Worm (Caenorhabditis elegans) whole organism, young adult: Measurements from ENCODE around the gene pqn-10.
"Not testable (repeated sequence)": the region's sequence is repeated elsewhere in the genome, so short reads cannot be mapped to it uniquely, and the experiment has no call there.

Experiments used
- C06A6.2 ChIP-seq: fragments of 200-800 bp; sonication (Bioruptor generic); conservative IDR thresholded peaks from 2 replicates; pipeline ENCODE4 v1.3.6; 2022; ENCODE audit warnings: missing genetic modification characterization, missing compliant biosample characterization
- D2030.7 ChIP-seq: fragments of 200-800 bp; sonication (Bioruptor generic); IDR thresholded peaks from 2 replicates; pipeline ENCODE4 v1.3.6; 2022; ENCODE audit warnings: missing genetic modification reagents, missing genetic modification characterization, missing compliant biosample characterization
- F22D6.2 ChIP-seq: sonication (generic microtip); optimal IDR thresholded peaks from 2 replicates; lab custom pipeline; 2016; ENCODE audit warnings: mild to moderate bottlenecking, missing genetic modification characterization, missing compliant biosample characterization
- F33H1.4 ChIP-seq: fragments of 200-800 bp; sonication (Bioruptor generic); IDR thresholded peaks from 2 replicates; pipeline ENCODE4 v1.3.6; 2022; ENCODE audit warnings: missing genetic modification reagents, missing genetic modification characterization, missing compliant biosample characterization
- K12H6.12 ChIP-seq: fragments of 200-800 bp; sonication (Bioruptor generic); optimal IDR thresholded peaks from 2 replicates; lab custom pipeline; 2018; ENCODE audit warnings: mild to moderate bottlenecking, missing genetic modification characterization, missing compliant biosample characterization
- Y53G8AR.9 ChIP-seq: fragments of 200-800 bp; sonication (Bioruptor generic); conservative IDR thresholded peaks from 2 replicates; pipeline ENCODE4 v1.3.6; 2022; ENCODE audit warnings: missing genetic modification reagents, missing genetic modification characterization, missing compliant biosample characterization
- Y56A3A.18 ChIP-seq: fragments of 200-800 bp; sonication (Bioruptor generic); IDR thresholded peaks from 2 replicates; pipeline ENCODE4 v1.3.6; 2022; ENCODE audit warnings: missing genetic modification reagents, missing genetic modification characterization, missing compliant biosample characterization
- Y67H2A.10 ChIP-seq: fragments of 200-800 bp; sonication (Bioruptor generic); conservative IDR thresholded peaks from 2 replicates; pipeline ENCODE4 v1.3.6; 2022; ENCODE audit warnings: missing genetic modification reagents, missing genetic modification characterization, missing compliant biosample characterization
- Y95B8A.8 ChIP-seq: fragments of 200-800 bp; sonication (Bioruptor generic); IDR thresholded peaks from 2 replicates; pipeline ENCODE4 v1.3.6; 2022; ENCODE audit warnings: missing genetic modification reagents, missing genetic modification characterization, missing compliant biosample characterization
- ZK185.1 ChIP-seq: sonication (generic microtip); optimal IDR thresholded peaks from 2 replicates; lab custom pipeline; 2016; ENCODE audit warnings: mild to moderate bottlenecking, missing genetic modification characterization, missing compliant biosample characterization; ENCODE audit not compliant: poor library complexity, severe bottlenecking
- ceh-100 ChIP-seq: fragments of 200-800 bp; sonication (Bioruptor generic); IDR thresholded peaks from 2 replicates; pipeline ENCODE4 v1.3.6; 2022; ENCODE audit warnings: missing genetic modification reagents, missing genetic modification characterization, missing compliant biosample characterization
- ceh-27 ChIP-seq: fragments of 200-800 bp; sonication (Bioruptor generic); optimal IDR thresholded peaks from 2 replicates; lab custom pipeline; 2018; ENCODE audit warnings: mild to moderate bottlenecking, missing genetic modification characterization, moderate library complexity, missing compliant biosample characterization
- ceh-91 ChIP-seq: fragments of 200-800 bp; sonication (Bioruptor generic); IDR thresholded peaks from 2 replicates; pipeline ENCODE4 v1.3.6; 2022; ENCODE audit warnings: missing genetic modification reagents, missing genetic modification characterization, missing compliant biosample characterization
- dox-1 ChIP-seq: fragments of 200-800 bp; sonication (Bioruptor generic); IDR thresholded peaks from 2 replicates; pipeline ENCODE4 v1.3.6; 2022; ENCODE audit warnings: missing genetic modification reagents, missing genetic modification characterization, missing compliant biosample characterization
- dpl-1 ChIP-seq: fragments of 150-350 bp; optimal IDR thresholded peaks from 2 replicates; lab custom pipeline; 2014; ENCODE audit warnings: missing biosample characterization, missing genetic modification reagents, missing genetic modification characterization
- efl-1 ChIP-seq: fragments of 150-350 bp; optimal IDR thresholded peaks from 2 replicates; lab custom pipeline; 2014; ENCODE audit warnings: missing biosample characterization, missing genetic modification reagents, missing genetic modification characterization
- hmg-1.2 ChIP-seq: fragments of 200-800 bp; sonication (Bioruptor generic); IDR thresholded peaks from 2 replicates; pipeline ENCODE4 v1.3.6; 2022; ENCODE audit warnings: missing genetic modification reagents, missing genetic modification characterization, missing compliant biosample characterization
- hmg-20 ChIP-seq: fragments of 200-800 bp; sonication (Bioruptor generic); IDR thresholded peaks from 2 replicates; pipeline ENCODE4 v1.3.6; 2022; ENCODE audit warnings: missing genetic modification reagents, missing genetic modification characterization, missing compliant biosample characterization
- hrde-1 ChIP-seq: sonication (generic microtip); optimal IDR thresholded peaks from 2 replicates; lab custom pipeline; 2016; ENCODE audit warnings: missing genetic modification characterization, mild to moderate bottlenecking, missing compliant biosample characterization, moderate library complexity, missing genotype, missing genetic modification reagents, borderline replicate concordance
- hsf-1 ChIP-seq: fragments of 200-800 bp; sonication (Bioruptor generic); IDR thresholded peaks from 2 replicates; pipeline ENCODE4 v1.3.6; 2022; ENCODE audit warnings: missing genetic modification reagents, missing genetic modification characterization, missing compliant biosample characterization
- lin-26 ChIP-seq: fragments of 200-800 bp; sonication (Bioruptor generic); IDR thresholded peaks from 2 replicates; pipeline ENCODE4 v1.3.6; 2022; ENCODE audit warnings: missing genetic modification reagents, missing genetic modification characterization, missing compliant biosample characterization
- lin-35 ChIP-seq, 3 experiments: fragments of 150-350 bp in 2 of 3; sonication (generic microtip) in 1 of 3; optimal IDR thresholded peaks; 2 replicates each; lab custom pipeline; 2014 to 2018; ENCODE audit warnings: missing biosample characterization in 3 of 3, missing genetic modification characterization in 3 of 3, missing genetic modification reagents in 3 of 3
- lir-1 ChIP-seq: fragments of 200-800 bp; sonication (Bioruptor generic); conservative IDR thresholded peaks from 2 replicates; pipeline ENCODE4 v1.3.6; 2022; ENCODE audit warnings: missing genetic modification reagents, missing genetic modification characterization, missing compliant biosample characterization
- lsl-1 ChIP-seq: fragments of 200-800 bp; sonication (Bioruptor generic); optimal IDR thresholded peaks from 2 replicates; lab custom pipeline; 2018; ENCODE audit warnings: mild to moderate bottlenecking, missing genetic modification characterization, moderate library complexity, missing compliant biosample characterization
- madf-10 ChIP-seq: sonication (generic microtip); optimal IDR thresholded peaks from 2 replicates; lab custom pipeline; 2016; ENCODE audit warnings: mild to moderate bottlenecking, missing genetic modification characterization, missing compliant biosample characterization
- madf-6 ChIP-seq: fragments of 200-800 bp; sonication (Bioruptor generic); IDR thresholded peaks from 2 replicates; pipeline ENCODE4 v1.3.6; 2022; ENCODE audit warnings: missing genetic modification reagents, missing genetic modification characterization, missing compliant biosample characterization
- madf-8 ChIP-seq: fragments of 200-800 bp; sonication (Bioruptor generic); conservative IDR thresholded peaks from 2 replicates; pipeline ENCODE4 v1.3.6; 2022; ENCODE audit warnings: missing genetic modification reagents, missing genetic modification characterization, missing compliant biosample characterization
- rec-8 ChIP-seq, 2 experiments: sonication (generic microtip); optimal IDR thresholded peaks; 2 replicates each; lab custom pipeline; 2016; ENCODE audit warnings: mild to moderate bottlenecking in 2 of 2, missing genetic modification characterization in 2 of 2, missing genetic modification reagents in 2 of 2, missing genotype in 2 of 2, missing biosample characterization in 1 of 2, missing compliant biosample characterization in 1 of 2, moderate library complexity in 1 of 2
- sea-2 ChIP-seq: fragments of 200-800 bp; sonication (Bioruptor generic); IDR thresholded peaks from 2 replicates; pipeline ENCODE4 v1.3.6; 2022; ENCODE audit warnings: missing genetic modification characterization, missing compliant biosample characterization
- snpc-4 ChIP-seq, 5 experiments: fragments of 150-350 bp in 1 of 5; sonication (generic microtip) in 4 of 5; optimal IDR thresholded peaks; 2 replicates each; lab custom pipeline; 2014 to 2018; ENCODE audit warnings: missing genetic modification characterization in 5 of 5, missing biosample characterization in 3 of 5, antibody characterized with exemption in 2 of 5, mild to moderate bottlenecking in 2 of 5, missing compliant biosample characterization in 2 of 5, missing genotype in 2 of 5, moderate library complexity in 2 of 5, missing genetic modification reagents in 1 of 5
- somi-1 ChIP-seq: fragments of 200-800 bp; sonication (Bioruptor generic); optimal IDR thresholded peaks from 2 replicates; lab custom pipeline; 2018; ENCODE audit warnings: mild to moderate bottlenecking, missing genetic modification characterization, missing compliant biosample characterization
- tbx-9 ChIP-seq: sonication (generic microtip); optimal IDR thresholded peaks from 2 replicates; lab custom pipeline; 2016; ENCODE audit warnings: borderline replicate concordance, missing genetic modification characterization, inconsistent platforms, missing compliant biosample characterization
- tlf-1 ChIP-seq: fragments of 200-800 bp; sonication (Bioruptor generic); optimal IDR thresholded peaks from 2 replicates; lab custom pipeline; 2018; ENCODE audit warnings: mild to moderate bottlenecking, missing genetic modification characterization, missing compliant biosample characterization
- ztf-26 ChIP-seq: sonication (generic microtip); optimal IDR thresholded peaks from 2 replicates; lab custom pipeline; 2017; ENCODE audit warnings: missing genetic modification characterization, missing compliant biosample characterization
- ztf-6 ChIP-seq: fragments of 200-800 bp; sonication (Bioruptor generic); IDR thresholded peaks from 2 replicates; pipeline ENCODE4 v1.3.6; 2022; ENCODE audit warnings: missing genetic modification reagents, missing genetic modification characterization, missing compliant biosample characterization

pqn-10 gene

ce11 chrIII:6551187-6552058 is 23.4 kb downstream of the pqn-10 start, which contains the start of gene C09E7.7 (continued):
- TF ChIP-seq hmg-1.2 (GFP tag; lab: Robert Waterston, UW) (peak; percentile 94), Y53G8AR.9 (GFP tag; lab: Robert Waterston, UW) (peak; percentile 83), D2030.7 (GFP tag; lab: Robert Waterston, UW) (peak; percentile 81), madf-10 (peak; percentile 45), Y67H2A.10 (GFP tag; lab: Robert Waterston, UW) (peak; percentile 65), ceh-91 (GFP tag; lab: Robert Waterston, UW) (peak; percentile 81), ceh-100 (peak; percentile 98), dpl-1 (GFP tag; lab: Kevin White, UChicago) (peak; percentile 53), lir-1 (GFP tag; lab: Robert Waterston, UW) (peak; percentile 15; the same call in 1 of the 2 replicates), madf-6 (GFP tag; lab: Robert Waterston, UW) (peak; percentile 92), lin-35 (GFP tag; optimal IDR thresholded peaks at IDR 0.05; lab: Kevin White, UChicago) (peak in 1 of 3 experiments; percentile 64), ztf-6 (GFP tag; lab: Robert Waterston, UW) (peak; percentile 75; the same call in 1 of the 2 replicates), Y95B8A.8 (GFP tag; lab: Robert Waterston, UW) (peak; percentile 40; the same call in 1 of the 2 replicates), rec-8 (tag; optimal IDR thresholded peaks at IDR 0.05; lab: Kevin White, UChicago) (peak in 1 of 2 experiments; percentile 5), K12H6.12 (tag; lab: Kevin White, UChicago) (peak; percentile 55), F22D6.2 (tag; lab: Kevin White, UChicago) (peak; percentile 44), ztf-26 (tag; lab: Kevin White, UChicago) (peak; percentile 31), tlf-1 (GFP tag; lab: Kevin White, UChicago) (peak; percentile 54), snpc-4 (tag; optimal IDR thresholded peaks at IDR 0.05; lab: Kevin White, UChicago) (peak in 2 of 4 experiments; percentile 9 to 28), ZK185.1 (tag; lab: Kevin White, UChicago) (peak; percentile 6), sea-2 (peak; percentile 71; the same call in 1 of the 2 replicates), somi-1 (GFP tag; lab: Kevin White, UChicago) (peak; percentile 63), hmg-20 (GFP tag; lab: Robert Waterston, UW) (peak; percentile 42; the same call in 1 of the 2 replicates), hrde-1 (tag; lab: Kevin White, UChicago) (peak; percentile 25), hsf-1 (GFP tag; lab: Robert Waterston, UW) (peak; percentile 42; the same call in 1 of the 2 replicates)
- TF ChIP-seq snpc-4 (GFP tag; optimal IDR thresholded peaks at IDR 0.05; lab: Kevin White, UChicago) = not testable (repeated sequence)
- TF ChIP-seq, all 124 proteins: peak for 65; not testable (repeated sequence) for 59

- TF ChIP-seq C06A6.2 (no peak), efl-1 (GFP tag; lab: Kevin White, UChicago) (peak; percentile 25), ceh-27 (no peak), madf-6 (GFP tag; lab: Robert Waterston, UW) (no peak), tbx-9 (tag; lab: Kevin White, UChicago) (no peak), lin-26 (GFP tag; lab: Robert Waterston, UW) (no peak), Y56A3A.18 (GFP tag; lab: Robert Waterston, UW) (no peak)
Measured at ce11 chrIII:6558487-6558886, 30.5 kb downstream of the pqn-10 start, which contains the start of gene C09E7.8. TSS of gene C09E7.8 (minus strand) at chrIII:6558587.

- TF ChIP-seq D2030.7 (GFP tag; lab: Robert Waterston, UW) (peak; percentile 54), lsl-1 (peak; percentile 73), madf-8 (GFP tag; lab: Robert Waterston, UW) (peak; percentile 35), dox-1 (peak; percentile 36; the same call in 1 of the 2 replicates), efl-1 (GFP tag; lab: Kevin White, UChicago) (peak; percentile 48), F33H1.4 (GFP tag; lab: Robert Waterston, UW) (peak; percentile 77), madf-6 (GFP tag; lab: Robert Waterston, UW) (peak; percentile 55; the same call in 1 of the 2 replicates)
Measured at ce11 chrIII:6563638-6564037, 35.6 kb downstream of the pqn-10 start.
